Fruit fly (Drosophila melanogaster) whole organism, embryonic: ENCODE data around the gene PGAP1.

Experiments used
- Abd-B ChIP-seq: fragments of 200-800 bp; sonication (Bioruptor generic); optimal IDR thresholded peaks from 2 replicates; lab custom pipeline; 2018; ENCODE audit warnings: missing biosample characterization, mild to moderate bottlenecking, missing genetic modification characterization, moderate library complexity
- Asciz ChIP-seq: fragments of 200-800 bp; sonication (Bioruptor generic); optimal IDR thresholded peaks from 2 replicates; lab custom pipeline; 2017; ENCODE audit warnings: missing biosample characterization, mild to moderate bottlenecking, missing genetic modification characterization, missing genetic modification reagents
- CG10209 ChIP-seq: fragments of 200-800 bp; sonication (Bioruptor generic); optimal IDR thresholded peaks from 3 replicates; lab custom pipeline; 2017; ENCODE audit warnings: missing biosample characterization, mild to moderate bottlenecking, missing genetic modification characterization, missing genetic modification reagents
- CG11456 ChIP-seq: fragments of 200-800 bp; sonication (Bioruptor generic); IDR thresholded peaks from 3 replicates; pipeline ENCODE4 v1.3.6; 2022; ENCODE audit warnings: missing biosample characterization, missing genetic modification characterization
- CG12071 ChIP-seq: fragments of 200-800 bp; sonication (Bioruptor generic); optimal IDR thresholded peaks from 3 replicates; lab custom pipeline; 2018; ENCODE audit warnings: missing biosample characterization, mild to moderate bottlenecking, missing genetic modification characterization
- CG14441 ChIP-seq: fragments of 200-800 bp; sonication (Bioruptor generic); IDR thresholded peaks from 2 replicates; pipeline ENCODE4 v1.3.6; 2022; ENCODE audit warnings: missing biosample characterization, missing genetic modification characterization
- CG17829 ChIP-seq: fragments of 200-800 bp; optimal IDR thresholded peaks from 2 replicates; lab custom pipeline; 2019; ENCODE audit warnings: missing biosample characterization, mild to moderate bottlenecking, missing genetic modification characterization, moderate library complexity
- CG18619 ChIP-seq: fragments of 200-800 bp; sonication (Bioruptor generic); optimal IDR thresholded peaks from 3 replicates; lab custom pipeline; 2017; ENCODE audit warnings: missing biosample characterization, mild to moderate bottlenecking, missing genetic modification characterization
- CG3281 ChIP-seq: fragments of 200-800 bp; sonication (Bioruptor generic); optimal IDR thresholded peaks from 3 replicates; lab custom pipeline; 2017; ENCODE audit warnings: missing biosample characterization, mild to moderate bottlenecking, missing genetic modification characterization
- CG4282 ChIP-seq: fragments of 200-800 bp; sonication (Bioruptor generic); optimal IDR thresholded peaks from 2 replicates; lab custom pipeline; 2016; ENCODE audit warnings: missing biosample characterization, missing genetic modification characterization
- CG7271 ChIP-seq: fragments of 200-800 bp; sonication (Bioruptor generic); optimal IDR thresholded peaks from 2 replicates; lab custom pipeline; 2018; ENCODE audit warnings: missing biosample characterization, mild to moderate bottlenecking, missing genetic modification characterization, moderate library complexity
- CG7839 ChIP-seq: fragments of 200-800 bp; sonication (Bioruptor generic); optimal IDR thresholded peaks from 3 replicates; lab custom pipeline; 2018; ENCODE audit warnings: missing biosample characterization, mild to moderate bottlenecking, missing genetic modification characterization, moderate library complexity
- E2f2 ChIP-seq: fragments of 200-800 bp; sonication (Bioruptor generic); IDR thresholded peaks from 2 replicates; pipeline ENCODE4 v1.3.6; 2022; ENCODE audit warnings: missing biosample characterization, missing genetic modification characterization
- HLH4C ChIP-seq: fragments of 200-800 bp; sonication (Bioruptor generic); IDR thresholded peaks from 3 replicates; pipeline ENCODE4 v1.3.6; 2022; ENCODE audit warnings: missing biosample characterization, missing genetic modification characterization; ENCODE audit not compliant: partially characterized antibody
- Hr51 ChIP-seq, 2 experiments: fragments of 200-800 bp; sonication (Bioruptor generic); optimal IDR thresholded peaks; 2 replicates in 1 of 2; 3 replicates in 1 of 2; lab custom pipeline; 2016 to 2018; ENCODE audit warnings: missing biosample characterization in 2 of 2, missing genetic modification characterization in 2 of 2, mild to moderate bottlenecking in 1 of 2, moderate library complexity in 1 of 2
- MESR4 ChIP-seq: fragments of 200-800 bp; sonication (Bioruptor generic); optimal IDR thresholded peaks from 2 replicates; lab custom pipeline; 2018; ENCODE audit warnings: missing biosample characterization, mild to moderate bottlenecking, missing genetic modification characterization, moderate library complexity
- NC2α ChIP-seq: fragments of 200-800 bp; sonication (Bioruptor generic); optimal IDR thresholded peaks from 2 replicates; lab custom pipeline; 2016; ENCODE audit warnings: missing biosample characterization, missing genetic modification characterization
- Nf-YB ChIP-seq: fragments of 200-800 bp; sonication (Bioruptor generic); optimal IDR thresholded peaks from 3 replicates; lab custom pipeline; 2019; ENCODE audit warnings: missing biosample characterization, mild to moderate bottlenecking, missing genetic modification characterization, moderate library complexity
- PHDP ChIP-seq: fragments of 200-800 bp; sonication (Bioruptor generic); optimal IDR thresholded peaks from 3 replicates; lab custom pipeline; 2018; ENCODE audit warnings: missing biosample characterization, mild to moderate bottlenecking, missing genetic modification characterization, moderate library complexity
- Poxn ChIP-seq: fragments of 200-800 bp; sonication (Bioruptor generic); IDR thresholded peaks from 2 replicates; pipeline ENCODE4 v1.3.6; 2022; ENCODE audit warnings: missing biosample characterization, missing genetic modification characterization
- Ptx1 ChIP-seq: fragments of 200-800 bp; sonication (Bioruptor generic); IDR thresholded peaks from 2 replicates; pipeline ENCODE4 v1.3.6; 2022; ENCODE audit warnings: missing biosample characterization, missing genetic modification characterization
- Scr ChIP-seq: fragments of 200-800 bp; sonication (Bioruptor generic); IDR thresholded peaks from 2 replicates; pipeline ENCODE4 v1.3.6; 2022; ENCODE audit warnings: missing biosample characterization, missing genetic modification characterization; ENCODE audit not compliant: partially characterized antibody
- ase ChIP-seq: fragments of 200-800 bp; sonication (Bioruptor generic); IDR thresholded peaks from 3 replicates; pipeline ENCODE4 v1.3.6; 2022; ENCODE audit warnings: missing biosample characterization, missing genetic modification characterization
- ato ChIP-seq: fragments of 200-800 bp; sonication (Bioruptor generic); IDR thresholded peaks from 2 replicates; pipeline ENCODE4 v1.3.6; 2022; ENCODE audit warnings: missing biosample characterization, missing genetic modification characterization; ENCODE audit not compliant: partially characterized antibody
- bowl ChIP-seq: fragments of 200-800 bp; sonication (Bioruptor generic); IDR thresholded peaks from 2 replicates; pipeline ENCODE4 v1.3.6; 2022; ENCODE audit warnings: missing biosample characterization, missing genetic modification characterization
- ems ChIP-seq: fragments of 200-800 bp; sonication (Bioruptor generic); optimal IDR thresholded peaks from 3 replicates; lab custom pipeline; 2016; ENCODE audit warnings: missing biosample characterization, missing genetic modification characterization
- gcm ChIP-seq: fragments of 200-800 bp; sonication (Bioruptor generic); optimal IDR thresholded peaks from 2 replicates; lab custom pipeline; 2019; ENCODE audit warnings: missing biosample characterization, mild to moderate bottlenecking, missing genetic modification characterization, moderate library complexity
- hbn ChIP-seq: fragments of 200-800 bp; sonication (Bioruptor generic); IDR thresholded peaks from 2 replicates; pipeline ENCODE4 v1.3.6; 2022; ENCODE audit warnings: missing biosample characterization, missing genetic modification characterization; ENCODE audit not compliant: partially characterized antibody
- oc ChIP-seq: fragments of 200-800 bp; sonication (Bioruptor generic); optimal IDR thresholded peaks from 2 replicates; lab custom pipeline; 2018; ENCODE audit warnings: missing biosample characterization, mild to moderate bottlenecking, missing genetic modification characterization, moderate library complexity
- pan ChIP-seq, 4 experiments: fragments of >200 bp in 3 of 4; fragments of 200-800 bp in 1 of 4; sonication (Bioruptor generic) in 1 of 4; optimal IDR thresholded peaks in 3 of 4; IDR thresholded peaks in 1 of 4; 2 replicates each; pipeline versions ENCODE4 v1.3.6 to Lab custom; 2017 to 2022; ENCODE audit warnings: missing biosample characterization in 2 of 4, missing genetic modification characterization in 2 of 4, mixed read lengths in 1 of 4
- ranshi ChIP-seq: fragments of 200-800 bp; sonication (Bioruptor generic); IDR thresholded peaks from 2 replicates; pipeline ENCODE4 v1.3.6; 2022; ENCODE audit warnings: missing biosample characterization, missing genetic modification characterization
- sc ChIP-seq, 3 experiments: fragments of >200 bp in 2 of 3; fragments of 200-800 bp in 1 of 3; sonication (Bioruptor generic) in 1 of 3; optimal IDR thresholded peaks; 2 replicates in 2 of 3; 3 replicates in 1 of 3; lab custom pipeline; 2017; ENCODE audit warnings: mild to moderate bottlenecking in 1 of 3, missing biosample characterization in 1 of 3, missing genetic modification characterization in 1 of 3, missing genetic modification reagents in 1 of 3
- tgo ChIP-seq: fragments of 200-800 bp; sonication (Bioruptor generic); IDR thresholded peaks from 3 replicates; pipeline ENCODE4 v1.3.6; 2022; ENCODE audit warnings: missing biosample characterization, missing genetic modification characterization
- toy ChIP-seq: fragments of 200-800 bp; sonication (Bioruptor generic); IDR thresholded peaks from 2 replicates; pipeline ENCODE4 v1.3.6; 2022; ENCODE audit warnings: missing biosample characterization, missing genetic modification characterization
- tup ChIP-seq: fragments of 200-800 bp; sonication (Bioruptor generic); optimal IDR thresholded peaks from 2 replicates; lab custom pipeline; 2016; ENCODE audit warnings: missing biosample characterization, mild to moderate bottlenecking, missing genetic modification characterization, moderate library complexity
- wor ChIP-seq: fragments of 200-800 bp; sonication (Bioruptor generic); IDR thresholded peaks from 2 replicates; pipeline ENCODE4 v1.3.6; 2022; ENCODE audit warnings: missing biosample characterization, missing genetic modification characterization
- zfh1 ChIP-seq: fragments of 200-800 bp; sonication (Bioruptor generic); IDR thresholded peaks from 3 replicates; pipeline ENCODE4 v1.3.6; 2022; ENCODE audit warnings: missing biosample characterization, missing genetic modification characterization

Gene PGAP1

DNA sequence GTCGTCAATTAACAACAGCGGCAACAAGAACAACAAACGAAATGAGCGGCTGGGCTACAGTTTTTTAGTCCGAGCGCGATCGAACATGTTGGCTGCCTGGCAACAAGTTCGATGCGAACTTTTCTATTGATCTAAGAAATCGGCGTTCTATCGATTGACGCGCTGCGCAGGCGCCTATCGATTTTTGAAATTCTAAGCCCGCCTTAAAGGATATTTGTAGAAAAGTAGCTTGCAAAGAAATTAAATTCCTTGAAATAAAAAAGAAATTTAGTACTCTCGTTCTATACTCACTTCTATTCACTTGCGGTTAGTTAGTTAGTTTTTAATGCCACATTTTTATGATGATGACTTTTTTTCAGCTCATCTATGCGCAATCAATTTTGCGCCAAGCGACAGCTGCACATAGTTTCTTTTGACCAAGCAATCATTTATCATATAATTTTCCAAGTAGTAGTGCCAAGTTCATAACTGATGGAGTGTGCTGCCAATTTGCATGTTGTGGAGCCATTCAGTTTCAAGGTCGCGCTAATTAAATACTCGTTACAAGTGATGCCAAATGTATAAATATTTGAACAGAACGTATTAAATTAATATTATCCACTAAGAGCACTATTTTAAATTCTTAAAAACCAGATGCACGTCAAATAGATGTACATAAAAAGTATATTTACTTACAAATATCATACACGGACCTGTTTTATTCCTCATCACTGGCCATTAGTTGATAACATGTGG is 9.2 kb downstream of the PGAP1 start, which contains the start of the genes Tre1 and Gr5a (continued):
- TF ChIP-seq Abd-B (GFP tag; lab: Kevin White, UChicago): no peak
- no peak for TF ChIP-seq ranshi (GFP tag; lab: Robert Waterston, UW)
- TF ChIP-seq tgo (GFP tag; lab: Robert Waterston, UW): no peak
- no peak for TF ChIP-seq CG7839 (tag; lab: Kevin White, UChicago)
- no peak for TF ChIP-seq CG4282 (GFP tag; lab: Kevin White, UChicago)
- TF ChIP-seq sc (optimal IDR thresholded peaks at IDR 0.05; lab: Kevin White, UChicago): no peak
- TF ChIP-seq sc (GFP tag; optimal IDR thresholded peaks at IDR 0.05; lab: Kevin White, UChicago): no peak
- TF ChIP-seq HLH4C (GFP tag; lab: Robert Waterston, UW): peak; percentile 41; the same call in 1 of the 3 replicates
- TF ChIP-seq tup (GFP tag; lab: Kevin White, UChicago): no peak
- no peak for TF ChIP-seq Poxn (GFP tag; lab: Robert Waterston, UW)
- no peak for TF ChIP-seq CG12071 (GFP tag; lab: Kevin White, UChicago)
- no peak for TF ChIP-seq zfh1
- no peak for TF ChIP-seq ase (GFP tag; lab: Robert Waterston, UW)
- TF ChIP-seq ems (GFP tag; lab: Kevin White, UChicago): no peak
- TF ChIP-seq gcm: no peak
- TF ChIP-seq hbn (GFP tag; lab: Robert Waterston, UW): peak; percentile 38; the same call in 1 of the 2 replicates
- TF ChIP-seq PHDP (tag; lab: Kevin White, UChicago): no peak
- TF ChIP-seq CG17829: no peak
- no peak for TF ChIP-seq Nf-YB (GFP tag; lab: Kevin White, UChicago)
- no peak for TF ChIP-seq CG3281 (GFP tag; lab: Kevin White, UChicago)
- no peak for TF ChIP-seq CG10209 (GFP tag; lab: Kevin White, UChicago)
- TF ChIP-seq toy (GFP tag; lab: Robert Waterston, UW): no peak
- no peak for TF ChIP-seq Ptx1 (GFP tag; lab: Robert Waterston, UW)
- peak; percentile 42; the same call in 1 of the 2 replicates for TF ChIP-seq ato (GFP tag; lab: Robert Waterston, UW)
- TF ChIP-seq CG11456 (GFP tag; lab: Robert Waterston, UW): no peak
- TF ChIP-seq CG14441 (GFP tag; lab: Robert Waterston, UW): no peak
- TF ChIP-seq pan (optimal IDR thresholded peaks at IDR 0.05; lab: Kevin White, UChicago): no peak
- TF ChIP-seq pan (GFP tag; optimal IDR thresholded peaks at IDR 0.05 in 1 of 2, IDR thresholded peaks at IDR 0.05 in 1 of 2): no peak
- no peak for TF ChIP-seq NC2α (GFP tag; lab: Kevin White, UChicago)
- TF ChIP-seq Asciz (GFP tag; lab: Kevin White, UChicago): no peak
- no peak for TF ChIP-seq wor (GFP tag; lab: Robert Waterston, UW)
- peak; percentile 44; the same call in 1 of the 2 replicates for TF ChIP-seq Scr (GFP tag; lab: Robert Waterston, UW)
- TF ChIP-seq CG7271 (tag; lab: Kevin White, UChicago): peak; percentile 10
- no peak for TF ChIP-seq Hr51 (GFP tag; optimal IDR thresholded peaks at IDR 0.05; lab: Kevin White, UChicago)
- TF ChIP-seq CG18619 (GFP tag; lab: Kevin White, UChicago): no peak
- no peak for TF ChIP-seq MESR4 (GFP tag; lab: Kevin White, UChicago)
- TF ChIP-seq bowl (GFP tag; lab: Robert Waterston, UW): no peak
- peak; percentile 31 for TF ChIP-seq oc (tag; lab: Kevin White, UChicago)
- peak; percentile 80 for TF ChIP-seq E2f2
